Worm (Caenorhabditis elegans) whole organism, mixed stage, embryonic: Measurements from ENCODE around the gene hrg-3.
A peak's percentile ranks its signal among the peaks of the same experiment; 100 is the strongest.

ENCODE experiments used
- ceh-39 ChIP-seq: fragments of 150-350 bp; optimal IDR thresholded peaks from 2 replicates; lab custom pipeline; 2014; ENCODE audit warnings: missing biosample characterization, missing genetic modification characterization
- ces-1 ChIP-seq: fragments of 150-350 bp; optimal IDR thresholded peaks from 2 replicates; lab custom pipeline; 2014; ENCODE audit warnings: missing biosample characterization, missing genetic modification reagents, missing genetic modification characterization
- elt-1 ChIP-seq: sonication (generic microtip); optimal IDR thresholded peaks from 2 replicates; lab custom pipeline; 2017; ENCODE audit warnings: missing genetic modification characterization, mild to moderate bottlenecking, missing compliant biosample characterization, antibody characterized with exemption, moderate library complexity, borderline replicate concordance; ENCODE audit not compliant: insufficient read depth
- elt-3 ChIP-seq: fragments of 150-350 bp; optimal IDR thresholded peaks from 2 replicates; lab custom pipeline; 2014; ENCODE audit warnings: missing biosample characterization, missing genetic modification characterization
- flh-1 ChIP-seq: fragments of 200-800 bp; sonication (Bioruptor generic); optimal IDR thresholded peaks from 2 replicates; lab custom pipeline; 2018; ENCODE audit warnings: mild to moderate bottlenecking, missing genetic modification characterization, moderate library complexity, missing compliant biosample characterization
- lin-13 ChIP-seq: fragments of 150-350 bp; optimal IDR thresholded peaks from 2 replicates; lab custom pipeline; 2014; ENCODE audit warnings: missing biosample characterization, missing genetic modification characterization
- mep-1 ChIP-seq: fragments of 150-350 bp; optimal IDR thresholded peaks from 2 replicates; lab custom pipeline; 2017; ENCODE audit warnings: missing biosample characterization, missing genetic modification reagents, missing genetic modification characterization, inconsistent platforms
- nhr-12 ChIP-seq: fragments of 150-350 bp; optimal IDR thresholded peaks from 2 replicates; lab custom pipeline; 2014; ENCODE audit warnings: missing biosample characterization, missing genetic modification characterization
- pha-4 ChIP-seq: fragments of 150-350 bp; optimal IDR thresholded peaks from 2 replicates; lab custom pipeline; 2018; ENCODE audit warnings: missing biosample characterization, missing genetic modification reagents, missing genetic modification characterization
- sptf-1 ChIP-seq: sonication (generic microtip); optimal IDR thresholded peaks from 2 replicates; lab custom pipeline; 2017; ENCODE audit warnings: mild to moderate bottlenecking, missing genetic modification characterization, moderate library complexity, missing compliant biosample characterization
- unc-39 ChIP-seq: fragments of 150-350 bp; optimal IDR thresholded peaks from 2 replicates; lab custom pipeline; 2014; ENCODE audit warnings: missing biosample characterization, missing genetic modification characterization
- unc-62 ChIP-seq: fragments of 150-350 bp; optimal IDR thresholded peaks from 2 replicates; lab custom pipeline; 2014; ENCODE audit warnings: missing biosample characterization, missing genetic modification reagents, missing genetic modification characterization

DNA sequence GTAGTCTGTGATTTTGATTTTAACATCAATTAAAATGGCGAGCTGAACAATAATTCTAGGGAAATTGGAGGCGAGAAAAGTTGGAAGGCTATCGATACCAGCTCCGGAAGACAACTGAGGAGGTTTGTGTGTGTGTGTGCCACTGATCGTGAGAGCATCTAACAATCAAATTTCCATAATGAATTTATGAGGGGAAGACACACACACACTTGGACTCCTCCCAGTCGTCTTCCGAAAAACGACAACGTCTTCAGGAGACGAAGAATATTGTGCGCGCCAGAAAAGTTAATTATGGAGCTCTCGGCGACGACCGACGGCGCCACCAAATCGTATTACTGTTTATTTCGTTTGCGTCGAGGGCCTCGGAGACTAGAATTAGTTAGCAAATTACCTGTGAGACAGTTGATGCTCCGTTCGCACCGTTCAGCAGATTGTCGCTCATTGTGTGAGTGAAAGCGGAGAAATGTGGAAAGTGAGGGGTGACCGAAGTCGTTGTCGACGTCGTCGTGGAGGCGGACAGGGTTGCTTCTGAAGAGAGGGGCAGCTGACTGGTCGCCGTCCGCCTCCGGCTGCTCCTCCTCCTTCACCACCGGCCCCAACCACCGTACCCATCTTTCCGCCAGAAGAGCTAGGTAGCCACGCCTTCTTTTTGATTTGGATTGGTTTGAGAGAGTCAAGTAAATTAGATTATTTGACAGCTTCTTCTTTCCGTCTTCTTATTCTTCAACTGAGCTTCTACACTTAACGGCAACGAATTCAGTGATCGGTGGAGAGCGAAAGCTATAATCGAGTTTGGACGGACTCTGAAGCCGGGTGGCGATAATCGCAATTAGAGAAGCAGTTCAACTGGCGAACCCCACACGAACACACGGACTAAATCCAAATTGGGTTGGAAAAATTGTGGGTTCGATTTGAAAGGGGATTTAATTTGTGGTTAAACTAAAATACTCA lies 12.8 kb downstream of the hrg-3 start, which contains the start of gene unc-42:
- TF ChIP-seq pha-4 (tag; lab: Kevin White, UChicago), result no peak
- no peak for TF ChIP-seq sptf-1 (tag; lab: Kevin White, UChicago)
- TF ChIP-seq ceh-39 (tag; lab: Kevin White, UChicago), result no peak
- no peak for TF ChIP-seq flh-1 (GFP tag; lab: Kevin White, UChicago)
- peak; percentile 100 for TF ChIP-seq ces-1 (GFP tag; lab: Kevin White, UChicago)
- TF ChIP-seq nhr-12 (tag; lab: Kevin White, UChicago), result no peak
- TF ChIP-seq elt-3 (tag; lab: Kevin White, UChicago), result no peak
- TF ChIP-seq lin-13, result no peak
- TF ChIP-seq elt-1 (tag; lab: Kevin White, UChicago), result no peak
- no peak for TF ChIP-seq unc-39 (tag; lab: Kevin White, UChicago)
- no peak for TF ChIP-seq unc-62 (GFP tag; lab: Kevin White, UChicago)
- TF ChIP-seq mep-1 (tag; lab: Kevin White, UChicago), result no peak
